Fruit fly (Drosophila melanogaster) whole organism, wandering third instar larva: ENCODE measurements around the gene CG14105.

Experiments used
- CG32264 ChIP-seq: fragments of 200-800 bp; sonication (Bioruptor generic); optimal IDR thresholded peaks from 2 replicates; lab custom pipeline; 2016; ENCODE audit warnings: missing biosample characterization, missing genetic modification characterization
- CG9705 ChIP-seq: fragments of 200-800 bp; sonication (Bioruptor generic); optimal IDR thresholded peaks from 2 replicates; lab custom pipeline; 2018; ENCODE audit warnings: missing biosample characterization, mild to moderate bottlenecking, missing genetic modification characterization
- Dif ChIP-seq: fragments of 200-275, 200-300 bp; sonication (Bioruptor generic); optimal IDR thresholded peaks from 2 replicates; lab custom pipeline; 2018; ENCODE audit warnings: missing biosample characterization, missing genetic modification characterization; ENCODE audit not compliant: partially characterized antibody
- Myc ChIP-seq: fragments of >200 bp; optimal IDR thresholded peaks from 2 replicates; lab custom pipeline; 2017
- Rel ChIP-seq, 2 experiments: fragments of 200-800 bp; sonication (Bioruptor generic) in 1 of 2; optimal IDR thresholded peaks; 2 replicates in 1 of 2; 3 replicates in 1 of 2; lab custom pipeline; 2016 to 2019; ENCODE audit warnings: mild to moderate bottlenecking in 2 of 2, missing biosample characterization in 2 of 2, missing genetic modification characterization in 2 of 2, moderate library complexity in 1 of 2
- br ChIP-seq: fragments of 200-800 bp; sonication (Bioruptor generic); optimal IDR thresholded peaks from 2 replicates; lab custom pipeline; 2016; ENCODE audit warnings: missing biosample characterization, missing genetic modification characterization
- dsf ChIP-seq: sonication (Bioruptor generic); optimal IDR thresholded peaks from 2 replicates; lab custom pipeline; 2016; ENCODE audit warnings: missing biosample characterization, missing genetic modification characterization, borderline replicate concordance
- ey ChIP-seq: fragments of 200-800 bp; sonication (Bioruptor generic); optimal IDR thresholded peaks from 2 replicates; lab custom pipeline; 2016; ENCODE audit warnings: missing biosample characterization, missing genetic modification characterization
- foxo ChIP-seq, 2 experiments: fragments of 200-800 bp; sonication (Bioruptor generic); optimal IDR thresholded peaks; 2 replicates in 1 of 2; 3 replicates in 1 of 2; lab custom pipeline; 2016 to 2017; ENCODE audit warnings: missing biosample characterization in 2 of 2, missing genetic modification characterization in 2 of 2
- lola ChIP-seq: fragments of >200 bp; optimal IDR thresholded peaks from 2 replicates; lab custom pipeline; 2017; ENCODE audit warnings: missing biosample characterization, missing genetic modification characterization
- pan ChIP-seq: fragments of >200 bp; optimal IDR thresholded peaks from 2 replicates; lab custom pipeline; 2017
- psq ChIP-seq: fragments of 200-800 bp; sonication (Bioruptor generic); optimal IDR thresholded peaks from 3 replicates; lab custom pipeline; 2017; ENCODE audit warnings: missing biosample characterization, mild to moderate bottlenecking, missing genetic modification characterization, moderate library complexity
- usp ChIP-seq: fragments of >200 bp; optimal IDR thresholded peaks from 2 replicates; lab custom pipeline; 2017; ENCODE audit warnings: missing biosample characterization, missing genetic modification characterization

dm6 chr3L:13389834-13390233, 36.6 kb downstream of the CG14105 start, which contains the start of gene Poc1:
- TF ChIP-seq ey (GFP tag; lab: Kevin White, UChicago): no peak
- no peak for TF ChIP-seq Rel (GFP tag; optimal IDR thresholded peaks at IDR 0.05; lab: Kevin White, UChicago)
- no peak for TF ChIP-seq Rel (tag; optimal IDR thresholded peaks at IDR 0.05; lab: Kevin White, UChicago)
- no peak for TF ChIP-seq psq (GFP tag; lab: Kevin White, UChicago)
- TF ChIP-seq CG32264 (GFP tag; lab: Kevin White, UChicago): no peak
- no peak for TF ChIP-seq Myc (lab: Kevin White, UChicago)
- no peak for TF ChIP-seq pan (lab: Kevin White, UChicago)
- no peak for TF ChIP-seq foxo (GFP tag; optimal IDR thresholded peaks at IDR 0.05; lab: Kevin White, UChicago)
- no peak for TF ChIP-seq lola (GFP tag; lab: Kevin White, UChicago)
- no peak for TF ChIP-seq CG9705 (GFP tag; lab: Kevin White, UChicago)
- TF ChIP-seq Dif: no peak
- no peak for TF ChIP-seq br (GFP tag; lab: Kevin White, UChicago)
- no peak for TF ChIP-seq usp (GFP tag; lab: Kevin White, UChicago)
- TF ChIP-seq dsf (GFP tag; lab: Kevin White, UChicago): no peak
